Fruit fly (Drosophila melanogaster) whole organism, pupa: ENCODE results near the gene tant.

Experiments
- CG17806 ChIP-seq: fragments of 200-800 bp; sonication (Bioruptor generic); optimal IDR thresholded peaks from 2 replicates; lab custom pipeline; 2018; ENCODE audit warnings: missing biosample characterization, mild to moderate bottlenecking, missing genetic modification characterization, moderate library complexity
- gl ChIP-seq: fragments of 200-800 bp; sonication (Bioruptor generic); optimal IDR thresholded peaks from 2 replicates; lab custom pipeline; 2018; ENCODE audit warnings: missing biosample characterization, mild to moderate bottlenecking, missing genetic modification characterization

- TF ChIP-seq CG17806 (no peak), gl (no peak)
These were observed 21.5 kb downstream of the tant start, which contains the start of gene ssp6 for dm6 chr3L:6076429-6076828.
